Worm (Caenorhabditis elegans) whole organism, young adult: ENCODE measurements around the gene bbs-8.

Source experiments
- D2030.7 ChIP-seq: fragments of 200-800 bp; sonication (Bioruptor generic); IDR thresholded peaks from 2 replicates; pipeline ENCODE4 v1.3.6; 2022; ENCODE audit warnings: missing genetic modification reagents, missing genetic modification characterization, missing compliant biosample characterization
- F10E7.11 ChIP-seq: sonication (generic microtip); optimal IDR thresholded peaks from 2 replicates; lab custom pipeline; 2017; ENCODE audit warnings: mild to moderate bottlenecking, missing genetic modification characterization, moderate library complexity, missing compliant biosample characterization
- ceh-91 ChIP-seq: fragments of 200-800 bp; sonication (Bioruptor generic); IDR thresholded peaks from 2 replicates; pipeline ENCODE4 v1.3.6; 2022; ENCODE audit warnings: missing genetic modification reagents, missing genetic modification characterization, missing compliant biosample characterization
- dpl-1 ChIP-seq: fragments of 150-350 bp; optimal IDR thresholded peaks from 2 replicates; lab custom pipeline; 2014; ENCODE audit warnings: missing biosample characterization, missing genetic modification reagents, missing genetic modification characterization
- him-1 ChIP-seq: sonication (generic microtip); optimal IDR thresholded peaks from 2 replicates; lab custom pipeline; 2016; ENCODE audit warnings: missing genotype, missing genetic modification reagents, missing genetic modification characterization, missing compliant biosample characterization
- nfya-1 ChIP-seq: sonication (generic microtip); optimal IDR thresholded peaks from 2 replicates; lab custom pipeline; 2017; ENCODE audit warnings: antibody characterized with exemption, missing compliant biosample characterization, missing genetic modification characterization, borderline replicate concordance; ENCODE audit not compliant: insufficient read depth
- unc-62 ChIP-seq: fragments of 150-350 bp; optimal IDR thresholded peaks from 2 replicates; lab custom pipeline; 2014; ENCODE audit warnings: missing biosample characterization, missing genetic modification reagents, missing genetic modification characterization
- ztf-18 ChIP-seq: sonication (generic microtip); optimal IDR thresholded peaks from 2 replicates; lab custom pipeline; 2016; ENCODE audit warnings: missing genotype, mild to moderate bottlenecking, missing genetic modification characterization, missing compliant biosample characterization

DNA sequence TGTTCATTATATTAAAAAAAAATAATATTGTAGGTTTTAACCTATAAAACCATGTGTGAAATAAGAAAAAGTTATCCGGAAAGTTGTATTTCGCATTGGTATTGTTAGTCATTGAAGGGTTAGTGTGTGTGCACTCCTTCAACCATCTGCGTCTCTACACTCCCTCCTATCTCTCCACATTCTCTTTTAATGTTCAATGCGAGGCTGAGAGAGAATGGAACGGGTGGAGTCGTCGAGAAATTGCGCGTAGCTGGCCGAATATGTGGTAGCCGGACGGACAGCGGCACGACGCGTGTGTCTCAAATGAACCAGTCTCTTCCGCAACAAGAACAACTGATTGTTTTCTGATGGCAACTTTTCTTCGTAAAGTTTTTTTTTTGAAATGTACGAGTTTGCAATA, 32.0 kb upstream of the bbs-8 start:
- TF ChIP-seq nfya-1 (tag; lab: Kevin White, UChicago) (no peak), dpl-1 (GFP tag; lab: Kevin White, UChicago) (no peak), F10E7.11 (tag; lab: Kevin White, UChicago) (no peak), ceh-91 (GFP tag; lab: Robert Waterston, UW) (no peak), D2030.7 (GFP tag; lab: Robert Waterston, UW) (no peak), ztf-18 (tag; lab: Kevin White, UChicago) (no peak), unc-62 (no peak), him-1 (tag; lab: Kevin White, UChicago) (no peak)
